Fruit fly (Drosophila melanogaster): Measurements from ENCODE around the gene ranshi.

The ranshi gene

DNA sequence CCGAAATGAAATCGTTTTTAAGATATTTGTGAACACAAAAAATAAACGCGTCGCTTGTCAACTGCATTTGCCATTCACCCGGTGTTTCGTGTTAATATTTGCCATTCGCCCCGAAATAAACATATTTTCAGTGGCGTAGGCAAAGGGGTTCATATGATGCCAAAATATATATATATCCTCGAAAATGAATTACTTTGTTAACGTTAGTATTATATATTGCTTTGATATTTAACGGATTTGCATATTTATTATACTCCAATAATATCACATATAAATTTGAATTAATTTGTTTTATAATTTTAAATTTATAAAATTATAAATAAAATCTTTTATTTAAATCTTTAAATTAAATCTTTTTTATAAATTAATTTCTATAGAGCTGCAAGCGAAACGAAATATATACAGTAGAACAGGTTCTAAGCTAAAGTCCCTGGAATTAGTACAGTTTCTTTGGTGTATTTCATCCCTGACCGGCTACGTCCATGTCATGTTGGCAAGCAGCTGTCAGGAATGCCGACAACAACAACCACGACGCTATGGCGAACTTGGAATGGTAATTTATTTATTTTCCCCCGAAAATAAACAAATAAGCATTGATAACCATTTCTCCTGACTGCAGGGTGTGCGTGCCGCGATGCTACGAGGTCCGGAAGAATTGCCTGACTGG, 2.2 kb upstream of the ranshi start, which contains the start of the genes M1BP and CG8202 (continued):
- TF ChIP-seq Sry-δ (GFP tag; optimal IDR thresholded peaks at IDR 0.05) (peak; percentile 8), D19B (GFP tag; optimal IDR thresholded peaks at IDR 0.05) (peak; percentile 71), zfh1 (GFP tag; IDR thresholded peaks at IDR 0.05) (peak; percentile 83; the same call in 2 of the 3 replicates), Med (GFP tag) (peak; percentile 89), abd-A (tag; optimal IDR thresholded peaks at IDR 0.05) (no peak), CG12071 (GFP tag; optimal IDR thresholded peaks at IDR 0.05) (no peak), nau (GFP tag; optimal IDR thresholded peaks at IDR 0.05) (no peak), CG8089 (GFP tag; optimal IDR thresholded peaks at IDR 0.05) (peak; percentile 28), lilli (GFP tag; optimal IDR thresholded peaks at IDR 0.05) (peak; percentile 81), ash1 (GFP tag; optimal IDR thresholded peaks at IDR 0.05) (no peak), CG17802 (tag; optimal IDR thresholded peaks at IDR 0.05) (peak; percentile 31), CG10267 (tag; optimal IDR thresholded peaks at IDR 0.05) (peak; percentile 91), CG14965 (GFP tag; optimal IDR thresholded peaks at IDR 0.05; ENCODE audit: borderline replicate concordance) (no peak), ap (GFP tag; IDR thresholded peaks at IDR 0.05) (peak; percentile 47; the same call in 1 of the 2 replicates), Hand (GFP tag; optimal IDR thresholded peaks at IDR 0.05) (peak; percentile 84), Ada2b (GFP tag; IDR thresholded peaks at IDR 0.05) (peak; percentile 55; the same call in 1 of the 2 replicates), CG17912 (GFP tag; optimal IDR thresholded peaks at IDR 0.05) (peak; percentile 68), Ptx1 (GFP tag; IDR thresholded peaks at IDR 0.05) (peak; percentile 85), CG34376 (GFP tag; optimal IDR thresholded peaks at IDR 0.05) (peak; percentile 47), CG2889 (GFP tag; IDR thresholded peaks at IDR 0.05) (peak; percentile 55; the same call in 1 of the 3 replicates), Mad (GFP tag; optimal IDR thresholded peaks at IDR 0.05) (peak; percentile 70), CG34422 (GFP tag; IDR thresholded peaks at IDR 0.05) (peak; percentile 86), CG6683 (GFP tag; optimal IDR thresholded peaks at IDR 0.05) (peak; percentile 86), Adf1 (GFP tag; IDR thresholded peaks at IDR 0.05) (peak; percentile 22; the same call in 1 of the 2 replicates), ara (GFP tag; IDR thresholded peaks at IDR 0.05) (peak; percentile 78), ro (GFP tag; IDR thresholded peaks at IDR 0.05) (peak; percentile 46; the same call in 1 of the 2 replicates), CG3163 (GFP tag; optimal IDR thresholded peaks at IDR 0.05) (no peak), CG14050 (GFP tag; IDR thresholded peaks at IDR 0.05) (0 out of 3 replicates have a peak, but pooled peaks have one; percentile 50), HHEX (GFP tag; optimal IDR thresholded peaks at IDR 0.05) (peak; percentile 86), CrebB (tag; optimal IDR thresholded peaks at IDR 0.05) (peak; percentile 56), CG17186 (GFP tag; optimal IDR thresholded peaks at IDR 0.05) (no peak), ac (GFP tag; optimal IDR thresholded peaks at IDR 0.05) (peak; percentile 74), sna (GFP tag; IDR thresholded peaks at IDR 0.05; ENCODE audit: partially characterized antibody) (no peak), CG17612 (GFP tag; IDR thresholded peaks at IDR 0.05) (no peak), bcd (GFP tag; optimal IDR thresholded peaks at IDR 0.05) (peak; percentile 90), dan (GFP tag; IDR thresholded peaks at IDR 0.05) (no peak), CG34224 (GFP tag; IDR thresholded peaks at IDR 0.05; ENCODE audit: partially characterized antibody) (no peak), kay (GFP tag; optimal IDR thresholded peaks at IDR 0.05) (peak; percentile 49), esg (GFP tag; conservative IDR thresholded peaks at IDR 0.05) (peak; percentile 67; the same call in 1 of the 2 replicates), CG3726 (GFP tag; IDR thresholded peaks at IDR 0.05) (no peak), tx (GFP tag; optimal IDR thresholded peaks at IDR 0.05) (peak; percentile 38), gsb-n (tag; optimal IDR thresholded peaks at IDR 0.05) (peak; percentile 93), CG30403 (GFP tag; optimal IDR thresholded peaks at IDR 0.05) (peak; percentile 90), CG9932 (GFP tag; IDR thresholded peaks at IDR 0.05) (peak; percentile 82), hth (optimal IDR thresholded peaks at IDR 0.05) (no peak), insv (GFP tag; optimal IDR thresholded peaks at IDR 0.05) (peak in 1 of 2 experiments; percentile 74), kah (GFP tag; optimal IDR thresholded peaks at IDR 0.05) (peak; percentile 85), CG1603 (tag; optimal IDR thresholded peaks at IDR 0.05) (peak; percentile 54), Rfx (GFP tag; IDR thresholded peaks at IDR 0.05) (peak; percentile 80)

Data from whole organism, embryonic.